Worm (Caenorhabditis elegans): Measurements from ENCODE around the gene C56G2.9.

DNA sequence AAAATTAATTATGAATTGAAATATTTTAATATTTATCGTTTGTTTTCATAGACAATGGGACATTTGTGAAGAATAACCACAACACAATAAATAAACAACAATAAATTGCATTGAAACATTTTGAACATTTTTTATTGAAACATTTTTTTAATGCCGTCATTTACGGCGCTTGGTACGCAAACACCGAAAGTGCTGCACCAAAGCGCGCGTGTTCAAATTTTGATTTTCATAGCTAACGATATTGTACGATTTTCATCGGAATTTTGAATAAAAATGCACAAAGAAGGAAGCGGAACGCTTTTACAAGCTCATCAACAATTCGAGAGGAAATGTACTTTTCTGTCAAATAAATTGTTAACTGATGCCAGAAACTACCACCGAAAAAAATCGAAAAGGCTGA lies 39.3 kb downstream of the C56G2.9 start:
- no peak for TF ChIP-seq F10B5.3 (tag; optimal IDR thresholded peaks at IDR 0.05)
- no peak for TF ChIP-seq F49E8.2 (tag; optimal IDR thresholded peaks at IDR 0.05; ENCODE audit: borderline replicate concordance)
- TF ChIP-seq aly-2 (tag; optimal IDR thresholded peaks at IDR 0.05) = no peak
- no peak for TF ChIP-seq Y105C5A.15 (GFP tag; IDR thresholded peaks at IDR 0.05)

All from whole organism, L4 larva.